Worm (Caenorhabditis elegans) whole organism, early embryonic: ENCODE data around the gene F52E10.2.

Experiments
- aly-1 ChIP-seq: sonication (generic microtip); optimal IDR thresholded peaks from 2 replicates; lab custom pipeline; 2016; ENCODE audit warnings: missing genetic modification characterization, missing compliant biosample characterization
- ama-1 ChIP-seq: fragments of 150-350 bp; optimal IDR thresholded peaks from 2 replicates; lab custom pipeline; 2014
- pes-1 ChIP-seq: fragments of 200-800 bp; sonication (Bioruptor generic); IDR thresholded peaks from 2 replicates; pipeline ENCODE4 v1.3.6; 2022; ENCODE audit warnings: missing genetic modification reagents, missing genetic modification characterization, missing compliant biosample characterization
- sea-1 ChIP-seq: fragments of 200-800 bp; sonication (Bioruptor generic); conservative IDR thresholded peaks from 2 replicates; pipeline ENCODE4 v1.3.6; 2022; ENCODE audit warnings: missing genetic modification characterization, missing compliant biosample characterization

ce11 chrX:16292933-16293332 lies 9.9 kb upstream of the F52E10.2 start, which contains the start of gene F52E10.4:
- no peak for TF ChIP-seq sea-1 (GFP tag; lab: Robert Waterston, UW)
- no peak for TF ChIP-seq ama-1 (lab: Kevin White, UChicago)
- no peak for TF ChIP-seq pes-1 (GFP tag; lab: Robert Waterston, UW)
- TF ChIP-seq aly-1: no peak
